Worm (Caenorhabditis elegans): ENCODE results near the gene Y38F1A.1.

DNA sequence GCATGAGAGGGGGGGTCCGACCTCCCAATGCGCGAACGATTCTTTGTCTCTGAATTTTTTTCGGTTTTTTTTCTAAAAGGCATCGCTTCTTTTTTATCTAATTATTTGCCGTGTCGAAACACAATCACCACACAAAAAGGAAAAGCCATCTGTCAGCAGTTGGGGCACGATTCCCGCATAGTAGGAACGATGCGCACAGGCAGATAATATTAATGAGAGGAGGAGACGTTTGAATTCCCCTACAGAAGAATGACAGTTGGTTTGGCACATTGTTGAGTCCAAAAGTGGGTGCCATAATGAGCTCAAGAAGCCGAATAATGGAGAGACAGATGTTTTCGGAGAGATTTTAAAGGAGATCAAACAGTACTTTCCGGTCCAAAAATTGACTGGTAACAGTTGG is 30.1 kb upstream of the Y38F1A.1 start:
- TF ChIP-seq nhr-12 (tag; optimal IDR thresholded peaks at IDR 0.05) (no peak), elt-3 (tag; optimal IDR thresholded peaks at IDR 0.05) (no peak), ztf-11 (tag; optimal IDR thresholded peaks at IDR 0.05) (no peak), nhr-2 (tag; optimal IDR thresholded peaks at IDR 0.05) (peak; percentile 58), mab-5 (tag; optimal IDR thresholded peaks at IDR 0.05) (no peak), nhr-28 (tag; optimal IDR thresholded peaks at IDR 0.05) (no peak), pha-4 (tag; optimal IDR thresholded peaks at IDR 0.05) (no peak), nhr-237 (tag; optimal IDR thresholded peaks at IDR 0.05) (no peak), drap-1 (GFP tag; optimal IDR thresholded peaks at IDR 0.05) (no peak), unc-62 (GFP tag; optimal IDR thresholded peaks at IDR 0.05) (no peak), M03D4.4 (tag; optimal IDR thresholded peaks at IDR 0.05) (no peak), ces-1 (GFP tag; optimal IDR thresholded peaks at IDR 0.05) (no peak)
